Worm (Caenorhabditis elegans) whole organism, late embryonic: ENCODE measurements around the gene trxr-1.

Experiments
- K02D7.2 ChIP-seq: sonication (generic microtip); optimal IDR thresholded peaks from 2 replicates; lab custom pipeline; 2017; ENCODE audit warnings: mild to moderate bottlenecking, missing genetic modification characterization, missing compliant biosample characterization
- Y22D7AL.16 ChIP-seq: sonication (generic microtip); optimal IDR thresholded peaks from 2 replicates; lab custom pipeline; 2016; ENCODE audit warnings: missing genetic modification characterization, missing compliant biosample characterization
- ceh-14 ChIP-seq: sonication (generic microtip); optimal IDR thresholded peaks from 2 replicates; lab custom pipeline; 2016; ENCODE audit warnings: missing genotype, missing genetic modification characterization, missing compliant biosample characterization
- ceh-18 ChIP-seq: sonication (generic microtip); optimal IDR thresholded peaks from 2 replicates; lab custom pipeline; 2016; ENCODE audit warnings: missing genetic modification characterization, missing compliant biosample characterization
- ceh-19 ChIP-seq: fragments of 200-800 bp; sonication (Bioruptor generic); optimal IDR thresholded peaks from 2 replicates; lab custom pipeline; 2018; ENCODE audit warnings: mild to moderate bottlenecking, missing genetic modification characterization, missing compliant biosample characterization
- ceh-2 ChIP-seq: sonication (generic microtip); optimal IDR thresholded peaks from 2 replicates; lab custom pipeline; 2016; ENCODE audit warnings: missing genotype, missing genetic modification characterization, missing compliant biosample characterization
- ceh-30 ChIP-seq: fragments of 150-350 bp; optimal IDR thresholded peaks from 2 replicates; lab custom pipeline; 2014; ENCODE audit warnings: missing biosample characterization, missing genetic modification characterization
- ceh-34 ChIP-seq: sonication (generic microtip); optimal IDR thresholded peaks from 2 replicates; lab custom pipeline; 2016; ENCODE audit warnings: mild to moderate bottlenecking, missing genetic modification characterization, missing compliant biosample characterization
- ceh-45 ChIP-seq: fragments of 200-800 bp; sonication (Bioruptor generic); IDR thresholded peaks from 2 replicates; pipeline ENCODE4 v1.3.6; 2022; ENCODE audit warnings: missing genetic modification reagents, missing genetic modification characterization, missing compliant biosample characterization
- ceh-9 ChIP-seq: sonication (generic microtip); optimal IDR thresholded peaks from 2 replicates; lab custom pipeline; 2016; ENCODE audit warnings: mild to moderate bottlenecking, missing genetic modification characterization, inconsistent platforms, missing compliant biosample characterization
- dmd-4 ChIP-seq: sonication (generic microtip); optimal IDR thresholded peaks from 2 replicates; lab custom pipeline; 2016; ENCODE audit warnings: borderline replicate concordance, missing genetic modification characterization, missing compliant biosample characterization
- dve-1 ChIP-seq: sonication (generic microtip); optimal IDR thresholded peaks from 2 replicates; lab custom pipeline; 2017; ENCODE audit warnings: antibody characterized with exemption, mild to moderate bottlenecking, missing genetic modification characterization, missing compliant biosample characterization
- elt-2 ChIP-seq: sonication (generic microtip); optimal IDR thresholded peaks from 2 replicates; lab custom pipeline; 2016; ENCODE audit warnings: missing genetic modification reagents, missing genetic modification characterization, missing compliant biosample characterization
- elt-4 ChIP-seq: sonication (generic microtip); optimal IDR thresholded peaks from 2 replicates; lab custom pipeline; 2016; ENCODE audit warnings: missing genetic modification characterization, missing compliant biosample characterization
- ets-4 ChIP-seq: sonication (generic microtip); optimal IDR thresholded peaks from 2 replicates; lab custom pipeline; 2016; ENCODE audit warnings: missing genetic modification characterization, missing compliant biosample characterization
- gmeb-2 ChIP-seq: sonication (generic microtip); optimal IDR thresholded peaks from 2 replicates; lab custom pipeline; 2016; ENCODE audit warnings: missing genetic modification characterization, inconsistent platforms, missing compliant biosample characterization
- hlh-15 ChIP-seq: sonication (generic microtip); optimal IDR thresholded peaks from 2 replicates; lab custom pipeline; 2016; ENCODE audit warnings: missing genetic modification characterization, missing compliant biosample characterization
- hlh-30 ChIP-seq: sonication (generic microtip); optimal IDR thresholded peaks from 2 replicates; lab custom pipeline; 2017; ENCODE audit warnings: antibody characterized with exemption, missing genetic modification characterization, missing compliant biosample characterization; ENCODE audit not compliant: insufficient read depth
- hlh-6 ChIP-seq: sonication (generic microtip); optimal IDR thresholded peaks from 2 replicates; lab custom pipeline; 2016; ENCODE audit warnings: missing genotype, missing genetic modification characterization, missing compliant biosample characterization
- nfya-1 ChIP-seq: sonication (generic microtip); optimal IDR thresholded peaks from 2 replicates; lab custom pipeline; 2017; ENCODE audit warnings: missing genetic modification characterization, mild to moderate bottlenecking, missing compliant biosample characterization, antibody characterized with exemption, moderate library complexity
- nhr-11 ChIP-seq: fragments of 150-350 bp; optimal IDR thresholded peaks from 2 replicates; lab custom pipeline; 2014; ENCODE audit warnings: missing biosample characterization, missing genetic modification characterization
- nhr-232 ChIP-seq: sonication (generic microtip); optimal IDR thresholded peaks from 2 replicates; lab custom pipeline; 2016; ENCODE audit warnings: missing genetic modification characterization, missing compliant biosample characterization
- pax-1 ChIP-seq: fragments of 150-350 bp; optimal IDR thresholded peaks from 2 replicates; lab custom pipeline; 2014; ENCODE audit warnings: missing biosample characterization, missing genetic modification characterization
- pha-2 ChIP-seq: sonication (generic microtip); optimal IDR thresholded peaks from 2 replicates; lab custom pipeline; 2017; ENCODE audit warnings: mild to moderate bottlenecking, missing genetic modification characterization, missing compliant biosample characterization
- pqm-1 ChIP-seq: sonication (generic microtip); optimal IDR thresholded peaks from 2 replicates; lab custom pipeline; 2016; ENCODE audit warnings: missing genetic modification characterization, missing compliant biosample characterization
- ref-2 ChIP-seq: sonication (generic microtip); optimal IDR thresholded peaks from 2 replicates; lab custom pipeline; 2016; ENCODE audit warnings: missing genetic modification characterization, missing compliant biosample characterization
- sdc-2 ChIP-seq: sonication (generic microtip); optimal IDR thresholded peaks from 2 replicates; lab custom pipeline; 2016; ENCODE audit warnings: missing genotype, missing genetic modification characterization, missing compliant biosample characterization
- syd-9 ChIP-seq: sonication (generic microtip); optimal IDR thresholded peaks from 2 replicates; lab custom pipeline; 2016; ENCODE audit warnings: mild to moderate bottlenecking, missing genetic modification characterization, moderate library complexity, missing compliant biosample characterization
- tbx-2 ChIP-seq: sonication (generic microtip); optimal IDR thresholded peaks from 2 replicates; lab custom pipeline; 2016; ENCODE audit warnings: missing genetic modification characterization, missing compliant biosample characterization
- unc-3 ChIP-seq, 2 experiments: fragments of 200-800 bp in 1 of 2; sonication (Bioruptor generic) in 1 of 2; sonication (generic microtip) in 1 of 2; conservative IDR thresholded peaks in 1 of 2; optimal IDR thresholded peaks in 1 of 2; 2 replicates each; pipeline versions ENCODE4 v1.3.6 to Lab custom; 2016 to 2022; ENCODE audit warnings: missing compliant biosample characterization in 2 of 2, missing genetic modification characterization in 2 of 2, missing genetic modification reagents in 1 of 2
- unc-42 ChIP-seq: sonication (generic microtip); optimal IDR thresholded peaks from 2 replicates; lab custom pipeline; 2016; ENCODE audit warnings: missing genotype, missing genetic modification characterization, missing compliant biosample characterization
- unc-55 ChIP-seq: sonication (generic microtip); optimal IDR thresholded peaks from 2 replicates; lab custom pipeline; 2017; ENCODE audit warnings: missing biosample characterization, missing genetic modification reagents, missing genetic modification characterization
- unc-86 ChIP-seq: sonication (generic microtip); optimal IDR thresholded peaks from 2 replicates; lab custom pipeline; 2016; ENCODE audit warnings: missing genetic modification characterization, missing compliant biosample characterization
- zip-5 ChIP-seq: sonication (generic microtip); optimal IDR thresholded peaks from 2 replicates; lab custom pipeline; 2016; ENCODE audit warnings: missing genetic modification characterization, missing compliant biosample characterization
- ztf-16 ChIP-seq: sonication (generic microtip); optimal IDR thresholded peaks from 2 replicates; lab custom pipeline; 2017; ENCODE audit warnings: missing genetic modification characterization, missing compliant biosample characterization

The trxr-1 gene

DNA sequence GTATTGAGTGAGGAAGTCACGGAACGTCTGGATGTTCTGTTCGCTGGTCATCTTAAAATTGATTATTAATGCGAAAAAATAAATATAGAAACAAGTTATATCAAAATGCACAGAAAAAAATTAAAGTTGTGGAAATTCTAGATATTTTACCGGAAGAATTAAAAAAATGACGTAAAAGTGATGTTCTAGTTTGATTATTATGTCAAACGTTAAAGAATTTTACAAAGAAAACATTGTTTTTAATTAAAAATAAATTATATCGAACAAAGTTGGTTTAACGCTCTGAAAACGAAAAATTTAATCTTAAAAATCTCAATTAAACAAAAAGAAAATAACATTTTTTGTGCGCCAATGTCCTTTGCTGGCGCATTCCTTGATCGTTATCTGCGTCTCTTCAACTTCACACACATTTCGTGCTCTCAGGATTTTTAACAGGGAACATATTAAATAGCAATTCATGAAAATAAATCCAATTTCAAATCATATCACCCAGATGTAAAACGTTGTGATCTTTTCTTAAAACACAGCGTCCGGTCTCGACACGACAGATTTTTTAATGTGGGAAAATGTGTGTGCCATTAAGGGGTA is 32.9 kb downstream of the trxr-1 start, which contains the start of gene tin-9.1:
tin-9.1 (minus strand) TSS at position 51 of the 588 bp plus-strand sequence.
- TF ChIP-seq ceh-45 (no peak), nfya-1 (tag; lab: Kevin White, UChicago) (peak; percentile 32), pax-1 (no peak), nhr-11 (tag; lab: Kevin White, UChicago) (no peak), unc-42 (tag; lab: Kevin White, UChicago) (peak; percentile 8), K02D7.2 (tag; lab: Kevin White, UChicago) (no peak)
- TF ChIP-seq, all 69 proteins: peak for 2

DNA sequence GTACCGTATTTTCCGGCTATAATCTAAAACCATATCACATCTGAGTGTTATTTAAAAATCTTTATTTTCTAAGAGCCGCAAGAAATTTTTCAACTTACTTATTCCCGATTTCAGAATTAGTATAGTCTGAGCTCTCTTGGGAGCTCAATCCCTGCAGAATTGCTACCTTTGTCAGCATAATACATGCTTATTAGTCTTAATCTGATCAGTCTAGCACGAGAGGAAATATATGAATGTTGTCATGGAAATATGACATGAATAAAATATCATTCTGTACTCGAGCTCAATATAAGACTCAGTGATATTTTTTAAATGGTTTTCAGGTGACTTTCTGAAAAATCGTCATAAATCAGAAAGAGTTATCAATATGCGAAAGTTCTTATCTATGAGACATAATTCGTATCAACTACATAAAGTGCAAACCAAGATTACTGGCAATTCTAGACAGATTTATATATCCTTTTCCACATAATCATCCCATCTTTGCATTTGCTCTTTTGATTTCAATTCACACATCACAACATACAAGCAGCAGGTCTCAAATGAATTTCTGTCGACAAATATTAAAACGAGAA is 33.7 kb downstream of the trxr-1 start:
- peak; percentile 19 for TF ChIP-seq elt-2 (tag; lab: Kevin White, UChicago)
- TF ChIP-seq unc-42 (tag; lab: Kevin White, UChicago) = no peak

DNA sequence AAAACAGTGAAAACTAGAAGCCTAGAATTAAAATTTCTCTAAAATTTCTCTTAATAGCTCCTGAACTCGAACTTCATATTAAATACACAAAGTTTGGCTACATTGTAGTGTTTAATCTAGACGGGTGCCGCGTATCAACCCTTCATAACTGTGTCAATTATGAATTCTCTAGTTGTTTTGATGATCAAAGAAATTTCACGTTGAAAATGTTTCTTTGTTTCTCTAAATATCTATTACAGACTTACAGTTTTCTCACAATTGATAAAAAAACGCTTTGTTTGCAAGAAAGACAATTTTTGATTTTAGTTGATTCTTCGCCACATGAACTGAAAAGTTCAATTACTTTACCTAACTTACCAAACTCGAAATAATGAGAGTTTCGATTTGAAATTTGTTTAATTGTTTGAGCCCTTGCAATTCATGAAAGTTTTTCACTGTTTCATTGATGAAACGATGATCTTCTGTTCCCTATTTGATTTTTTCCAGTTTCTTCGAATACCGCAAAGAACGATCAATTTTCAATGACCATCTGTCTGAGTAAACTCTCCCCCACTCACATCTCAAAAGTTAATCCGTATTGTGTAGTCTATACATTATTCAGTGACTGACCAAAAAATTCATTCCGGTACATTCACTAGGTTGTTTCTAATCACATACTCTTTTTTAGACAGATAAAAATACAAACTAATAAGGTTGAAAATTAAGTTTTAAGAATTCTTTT is 35.0 kb downstream of the trxr-1 start:
- TF ChIP-seq elt-2 (tag; lab: Kevin White, UChicago) = no peak
- TF ChIP-seq ceh-14 (tag; lab: Kevin White, UChicago) = no peak

DNA sequence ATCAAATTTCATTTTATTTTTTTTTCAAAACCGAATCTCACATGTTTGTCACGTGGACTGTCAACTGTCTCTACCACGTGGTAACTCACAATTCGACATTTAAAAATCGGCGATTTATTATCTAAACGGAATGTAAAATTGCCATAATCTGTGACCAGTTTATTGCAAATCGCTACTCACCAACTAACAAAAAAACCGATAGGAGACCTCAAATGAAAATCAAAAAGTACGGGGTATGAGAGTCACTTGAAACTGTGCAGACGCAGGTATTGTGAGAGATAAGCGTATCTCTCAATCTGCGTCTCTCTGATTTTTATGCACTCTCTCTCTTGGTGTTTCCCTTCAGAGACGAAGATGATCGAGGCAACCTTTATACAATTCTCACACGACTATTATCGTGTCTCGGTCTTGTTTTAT is 36.0 kb downstream of the trxr-1 start:
- TF ChIP-seq Y22D7AL.16 (tag; lab: Kevin White, UChicago) (no peak), dve-1 (peak; percentile 27), zip-5 (tag; lab: Kevin White, UChicago) (no peak), ets-4 (tag; lab: Kevin White, UChicago) (no peak), unc-86 (tag; lab: Kevin White, UChicago) (no peak), ceh-9 (tag; lab: Kevin White, UChicago) (no peak), pha-2 (no peak), ceh-2 (no peak), unc-3 (GFP tag; conservative IDR thresholded peaks at IDR 0.05; lab: Robert Waterston, UW) (no peak), unc-3 (tag; optimal IDR thresholded peaks at IDR 0.05; lab: Kevin White, UChicago) (no peak), ceh-18 (tag; lab: Kevin White, UChicago) (peak; percentile 1), ceh-34 (no peak), hlh-30 (no peak), hlh-6 (tag; lab: Kevin White, UChicago) (no peak), elt-2 (tag; lab: Kevin White, UChicago) (peak; percentile 62), unc-55 (GFP tag; lab: Kevin White, UChicago) (peak; percentile 13), nhr-232 (tag; lab: Kevin White, UChicago) (no peak), ceh-45 (no peak), pqm-1 (tag; lab: Kevin White, UChicago) (peak; percentile 30), ceh-30 (no peak)

DNA sequence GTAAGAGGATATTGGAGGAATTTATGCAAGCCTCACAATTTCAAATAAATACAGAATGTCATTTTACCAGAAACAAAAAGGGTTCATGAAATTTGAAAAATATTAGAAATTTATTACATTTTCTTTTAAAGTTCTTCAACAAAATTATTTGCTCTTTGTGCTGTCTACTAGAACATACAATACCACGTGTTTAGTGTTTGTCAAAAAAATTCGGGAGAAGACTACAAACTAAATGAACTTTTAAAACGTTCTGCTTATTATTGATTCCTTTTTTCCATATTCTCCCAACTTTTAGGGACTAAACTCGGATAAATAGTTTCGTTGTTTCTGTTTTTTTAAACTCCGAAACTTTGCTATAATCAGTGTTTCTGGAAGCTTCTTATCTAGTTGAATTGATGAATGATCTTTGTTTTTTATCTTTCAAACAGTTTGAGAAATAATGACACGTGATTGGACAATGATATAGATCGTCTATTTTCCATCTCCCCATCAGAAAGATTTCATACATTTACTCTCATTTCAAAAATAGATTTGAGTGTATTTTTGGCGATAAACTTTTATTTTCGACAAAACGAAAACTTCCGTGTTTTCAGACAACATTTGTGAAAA is 37.0 kb downstream of the trxr-1 start:
- TF ChIP-seq K02D7.2 (tag; lab: Kevin White, UChicago) (no peak), ztf-16 (no peak), syd-9 (tag; lab: Kevin White, UChicago) (no peak), nhr-11 (tag; lab: Kevin White, UChicago) (no peak)

DNA sequence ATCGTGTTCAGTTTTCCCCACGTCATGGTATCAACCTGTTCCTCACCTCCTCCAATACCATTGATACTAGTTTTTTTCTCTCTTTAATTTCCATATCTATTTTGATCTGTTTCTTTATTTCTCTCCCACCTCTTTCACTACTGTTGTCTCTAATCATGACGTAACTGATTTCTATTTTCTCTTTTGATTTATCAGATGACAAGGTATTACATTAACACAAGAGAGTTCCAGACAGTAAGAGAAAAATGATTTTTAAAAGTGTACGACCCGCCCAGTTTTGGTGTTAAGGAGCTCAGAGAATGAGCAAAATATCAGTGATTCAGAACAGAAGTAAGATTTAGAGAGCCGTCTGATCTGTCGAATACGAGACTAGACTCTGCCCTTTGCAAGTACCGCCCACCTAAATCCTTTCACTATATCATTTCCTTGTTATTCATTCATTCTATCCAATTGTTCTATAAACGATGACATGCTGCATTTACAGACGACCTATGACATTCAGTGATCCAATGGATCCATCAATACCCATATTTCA is 38.0 kb downstream of the trxr-1 start, which contains the start of gene nhr-105:
nhr-105 (plus strand) TSS at position 485 of the 535 bp plus-strand sequence.
- TF ChIP-seq ceh-45 (no peak), dve-1 (no peak), tbx-2 (tag; lab: Kevin White, UChicago) (no peak), hlh-15 (no peak), pax-1 (no peak), elt-4 (tag; lab: Kevin White, UChicago) (no peak), ref-2 (tag; lab: Kevin White, UChicago) (no peak), unc-86 (tag; lab: Kevin White, UChicago) (no peak), nhr-11 (tag; lab: Kevin White, UChicago) (no peak), ceh-19 (no peak), ceh-9 (tag; lab: Kevin White, UChicago) (no peak), sdc-2 (tag; lab: Kevin White, UChicago) (no peak), dmd-4 (no peak), pqm-1 (tag; lab: Kevin White, UChicago) (no peak), ztf-16 (no peak), gmeb-2 (tag; lab: Kevin White, UChicago) (no peak), elt-2 (tag; lab: Kevin White, UChicago) (no peak)
